Worm (Caenorhabditis elegans) whole organism, L1 larva: ENCODE results near the gene F40A3.1.
A peak's percentile ranks its signal among the peaks of the same experiment; 100 is the strongest.

Experiments
- C04F5.9 ChIP-seq: sonication (generic microtip); optimal IDR thresholded peaks from 2 replicates; lab custom pipeline; 2016; ENCODE audit warnings: missing genetic modification characterization, missing compliant biosample characterization
- C34B4.2 ChIP-seq: sonication (generic microtip); optimal IDR thresholded peaks from 2 replicates; lab custom pipeline; 2017; ENCODE audit warnings: mild to moderate bottlenecking, missing genetic modification characterization, missing compliant biosample characterization
- F16B12.6 ChIP-seq: fragments of 150-350 bp; optimal IDR thresholded peaks from 2 replicates; lab custom pipeline; 2014; ENCODE audit warnings: missing biosample characterization, missing genetic modification characterization
- Y116A8C.19 ChIP-seq: sonication (generic microtip); optimal IDR thresholded peaks from 2 replicates; lab custom pipeline; 2016; ENCODE audit warnings: missing compliant biosample characterization, missing genetic modification characterization, borderline replicate concordance
- aha-1 ChIP-seq: fragments of 150-350 bp; optimal IDR thresholded peaks from 2 replicates; lab custom pipeline; 2014; ENCODE audit warnings: missing biosample characterization, missing genetic modification characterization
- alr-1 ChIP-seq: fragments of 200-800 bp; sonication (Bioruptor generic); optimal IDR thresholded peaks from 2 replicates; lab custom pipeline; 2018; ENCODE audit warnings: borderline replicate concordance, mild to moderate bottlenecking, missing genetic modification characterization, missing compliant biosample characterization
- ama-1 ChIP-seq: fragments of 150-350 bp; optimal IDR thresholded peaks from 2 replicates; lab custom pipeline; 2014
- blmp-1 ChIP-seq: fragments of 150-350 bp; optimal IDR thresholded peaks from 2 replicates; lab custom pipeline; 2014; ENCODE audit warnings: missing biosample characterization, missing genetic modification characterization
- ceh-8 ChIP-seq: fragments of 200-800 bp; sonication (Bioruptor generic); optimal IDR thresholded peaks from 2 replicates; lab custom pipeline; 2018; ENCODE audit warnings: mild to moderate bottlenecking, missing genetic modification characterization, moderate library complexity, missing compliant biosample characterization
- ceh-82 ChIP-seq, 3 experiments: fragments of 150-350 bp in 1 of 3; sonication (generic microtip) in 2 of 3; optimal IDR thresholded peaks; 2 replicates each; lab custom pipeline; 2014 to 2017; ENCODE audit warnings: missing biosample characterization in 3 of 3, missing genetic modification characterization in 3 of 3
- ces-1 ChIP-seq: fragments of 150-350 bp; optimal IDR thresholded peaks from 2 replicates; lab custom pipeline; 2014; ENCODE audit warnings: missing biosample characterization, missing genetic modification reagents, missing genetic modification characterization
- dsc-1 ChIP-seq: sonication (generic microtip); optimal IDR thresholded peaks from 2 replicates; lab custom pipeline; 2016; ENCODE audit warnings: mild to moderate bottlenecking, missing genetic modification characterization, missing compliant biosample characterization
- efl-1 ChIP-seq, 4 experiments: fragments of 150-350 bp; optimal IDR thresholded peaks in 3 of 4; peaks in 1 of 4; 1 replicate in 1 of 4; 2 replicates in 3 of 4; lab custom pipeline; 2014; ENCODE audit warnings: missing biosample characterization in 2 of 4, missing genetic modification characterization in 2 of 4, missing genetic modification reagents in 2 of 4
- efl-3 ChIP-seq: fragments of 200-800 bp; sonication (Bioruptor generic); optimal IDR thresholded peaks from 2 replicates; lab custom pipeline; 2018; ENCODE audit warnings: mild to moderate bottlenecking, missing genetic modification characterization, missing compliant biosample characterization
- egl-27 ChIP-seq, 2 experiments: fragments of 150-350 bp in 1 of 2; sonication (generic microtip); optimal IDR thresholded peaks; 3 replicates each; lab custom pipeline; 2017 to 2018; ENCODE audit warnings: missing biosample characterization in 2 of 2, missing genetic modification characterization in 2 of 2, missing genetic modification reagents in 2 of 2
- elt-3 ChIP-seq, 6 experiments: fragments of 150-350 bp in 1 of 6; sonication (generic microtip); optimal IDR thresholded peaks; 2 replicates each; lab custom pipeline; 2017 to 2018; ENCODE audit warnings: missing biosample characterization in 6 of 6, missing genetic modification characterization in 6 of 6, inconsistent platforms in 1 of 6
- ets-5 ChIP-seq: fragments of 200-800 bp; sonication (Bioruptor generic); IDR thresholded peaks from 2 replicates; pipeline ENCODE4 v1.3.6; 2022; ENCODE audit warnings: missing genetic modification characterization, missing compliant biosample characterization
- fkh-10 ChIP-seq: sonication (generic microtip); optimal IDR thresholded peaks from 2 replicates; lab custom pipeline; 2017; ENCODE audit warnings: missing biosample characterization, missing genetic modification reagents, missing genetic modification characterization
- fkh-4 ChIP-seq: sonication (generic microtip); optimal IDR thresholded peaks from 2 replicates; lab custom pipeline; 2016; ENCODE audit warnings: missing compliant biosample characterization, missing genetic modification characterization, borderline replicate concordance
- fos-1 ChIP-seq: fragments of 150-350 bp; optimal IDR thresholded peaks from 2 replicates; lab custom pipeline; 2014; ENCODE audit warnings: missing biosample characterization, missing genetic modification characterization
- hlh-4 ChIP-seq: sonication (generic microtip); optimal IDR thresholded peaks from 2 replicates; lab custom pipeline; 2016; ENCODE audit warnings: mild to moderate bottlenecking, missing genetic modification characterization, missing compliant biosample characterization
- isw-1 ChIP-seq: fragments of 200-800 bp; sonication (Bioruptor generic); IDR thresholded peaks from 2 replicates; pipeline ENCODE4 v1.3.6; 2022; ENCODE audit warnings: missing genetic modification characterization, missing compliant biosample characterization
- jun-1 ChIP-seq: fragments of 150-350 bp; optimal IDR thresholded peaks from 2 replicates; lab custom pipeline; 2014; ENCODE audit warnings: missing biosample characterization, missing genetic modification reagents, missing genetic modification characterization
- lin-13 ChIP-seq: fragments of 150-350 bp; optimal IDR thresholded peaks from 2 replicates; lab custom pipeline; 2014; ENCODE audit warnings: missing biosample characterization, missing genetic modification reagents, missing genetic modification characterization
- lin-14 ChIP-seq: fragments of 200-800 bp; sonication (Bioruptor generic); optimal IDR thresholded peaks from 2 replicates; lab custom pipeline; 2018; ENCODE audit warnings: mild to moderate bottlenecking, missing genetic modification characterization, moderate library complexity, missing compliant biosample characterization
- lin-15B ChIP-seq: fragments of 150-350 bp; sonication (generic microtip); optimal IDR thresholded peaks from 3 replicates; lab custom pipeline; 2014; ENCODE audit warnings: missing biosample characterization, missing genetic modification characterization
- lin-35 ChIP-seq, 2 experiments: fragments of 150-350 bp; optimal IDR thresholded peaks; 2 replicates each; lab custom pipeline; 2014; ENCODE audit warnings: missing biosample characterization in 2 of 2, missing genetic modification characterization in 2 of 2, missing genetic modification reagents in 2 of 2
- lin-39 ChIP-seq: fragments of 150-350 bp; optimal IDR thresholded peaks from 2 replicates; lab custom pipeline; 2014; ENCODE audit warnings: missing biosample characterization, missing genetic modification reagents, missing genetic modification characterization
- lir-3 ChIP-seq: sonication (generic microtip); optimal IDR thresholded peaks from 2 replicates; lab custom pipeline; 2016; ENCODE audit warnings: mild to moderate bottlenecking, missing genetic modification characterization, moderate library complexity, missing compliant biosample characterization; ENCODE audit not compliant: poor library complexity
- lsy-2 ChIP-seq, 2 experiments: fragments of 150-350 bp; optimal IDR thresholded peaks; 2 replicates each; lab custom pipeline; 2014; ENCODE audit warnings: missing biosample characterization in 2 of 2, missing genetic modification characterization in 2 of 2
- mef-2 ChIP-seq: fragments of 150-350 bp; optimal IDR thresholded peaks from 2 replicates; lab custom pipeline; 2014; ENCODE audit warnings: missing biosample characterization, missing genetic modification characterization
- mep-1 ChIP-seq: fragments of 150-350 bp; optimal IDR thresholded peaks from 2 replicates; lab custom pipeline; 2014; ENCODE audit warnings: missing biosample characterization, missing genetic modification characterization
- nhr-19 ChIP-seq: fragments of 200-800 bp; sonication (Bioruptor generic); conservative IDR thresholded peaks from 2 replicates; pipeline ENCODE4 v1.3.6; 2022; ENCODE audit warnings: missing genetic modification characterization, missing compliant biosample characterization
- nhr-28 ChIP-seq: fragments of 150-350 bp; optimal IDR thresholded peaks from 2 replicates; lab custom pipeline; 2014; ENCODE audit warnings: missing biosample characterization, missing genetic modification characterization
- nhr-84 ChIP-seq: sonication (generic microtip); optimal IDR thresholded peaks from 2 replicates; lab custom pipeline; 2017; ENCODE audit warnings: missing biosample characterization, missing genetic modification characterization
- nhr-85 ChIP-seq: sonication (generic microtip); peaks from one replicate; lab custom pipeline; 2016; ENCODE audit warnings: missing genetic modification characterization, inconsistent platforms, missing compliant biosample characterization
- pax-3 ChIP-seq: fragments of 200-800 bp; sonication (Bioruptor generic); optimal IDR thresholded peaks from 2 replicates; lab custom pipeline; 2018; ENCODE audit warnings: mild to moderate bottlenecking, missing genetic modification characterization, moderate library complexity, missing compliant biosample characterization
- pqm-1 ChIP-seq: sonication (generic microtip); optimal IDR thresholded peaks from 3 replicates; lab custom pipeline; 2017; ENCODE audit warnings: missing biosample characterization, missing genetic modification characterization
- skn-1 ChIP-seq: fragments of 150-350 bp; optimal IDR thresholded peaks from 2 replicates; lab custom pipeline; 2014; ENCODE audit warnings: missing biosample characterization, missing genetic modification characterization
- snpc-4 ChIP-seq: fragments of 150-350 bp; optimal IDR thresholded peaks from 2 replicates; lab custom pipeline; 2014; ENCODE audit warnings: missing biosample characterization, missing genetic modification characterization
- snu-23 ChIP-seq: sonication (generic microtip); optimal IDR thresholded peaks from 2 replicates; lab custom pipeline; 2016; ENCODE audit warnings: missing genetic modification characterization, missing compliant biosample characterization
- sox-4 ChIP-seq: sonication (generic microtip); optimal IDR thresholded peaks from 2 replicates; lab custom pipeline; 2016; ENCODE audit warnings: missing genetic modification characterization, missing compliant biosample characterization
- sptf-1 ChIP-seq: fragments of 150-350 bp; optimal IDR thresholded peaks from 2 replicates; lab custom pipeline; 2014; ENCODE audit warnings: missing biosample characterization, missing genetic modification characterization
- sup-37 ChIP-seq: fragments of 200-800 bp; sonication (Bioruptor generic); optimal IDR thresholded peaks from 2 replicates; lab custom pipeline; 2018; ENCODE audit warnings: mild to moderate bottlenecking, missing genetic modification characterization, missing compliant biosample characterization
- tlp-1 ChIP-seq: fragments of 150-350 bp; optimal IDR thresholded peaks from 2 replicates; lab custom pipeline; 2014; ENCODE audit warnings: missing biosample characterization, missing genetic modification characterization
- unc-30 ChIP-seq: sonication (generic microtip); optimal IDR thresholded peaks from 2 replicates; lab custom pipeline; 2017; ENCODE audit warnings: missing biosample characterization, missing genetic modification characterization
- vab-15 ChIP-seq: sonication (generic microtip); optimal IDR thresholded peaks from 2 replicates; lab custom pipeline; 2017; ENCODE audit warnings: missing genotype, mild to moderate bottlenecking, missing genetic modification characterization, missing compliant biosample characterization
- xbp-1 ChIP-seq: sonication (generic microtip); optimal IDR thresholded peaks from 2 replicates; lab custom pipeline; 2016; ENCODE audit warnings: missing genetic modification characterization, missing compliant biosample characterization
- zag-1 ChIP-seq: fragments of 150-350 bp; optimal IDR thresholded peaks from 2 replicates; lab custom pipeline; 2014; ENCODE audit warnings: missing biosample characterization, missing genetic modification characterization
- zip-4 ChIP-seq: fragments of 200-800 bp; sonication (Bioruptor generic); optimal IDR thresholded peaks from 2 replicates; lab custom pipeline; 2018; ENCODE audit warnings: mild to moderate bottlenecking, missing genetic modification characterization, moderate library complexity, missing compliant biosample characterization

F40A3.1 gene

DNA sequence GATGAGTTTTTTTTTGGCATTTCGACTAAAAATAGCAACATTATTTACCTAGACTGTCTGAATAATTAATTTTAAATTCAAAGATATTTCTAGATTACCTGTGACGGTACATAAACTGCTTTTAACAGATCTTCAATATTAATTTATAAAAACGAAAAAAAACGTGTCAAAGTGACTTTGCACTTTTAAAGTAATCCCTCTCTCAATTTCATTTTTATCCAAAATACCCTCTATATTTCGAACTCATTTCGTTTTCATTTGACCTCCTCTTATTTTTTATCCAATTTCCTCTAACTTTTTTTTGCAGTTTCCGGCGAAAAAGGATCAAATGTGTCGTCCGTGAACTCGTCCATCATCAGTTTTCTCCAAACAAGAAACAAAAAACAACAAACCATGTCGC, 15.9 kb upstream of the F40A3.1 start, which contains the start of gene F40A3.4:
TSS of gene F40A3.4 (plus strand) at position 301 of the 400 bp plus-strand sequence.
- TF ChIP-seq fos-1 (tag; lab: Kevin White, UChicago) (no peak), jun-1 (tag; lab: Kevin White, UChicago) (no peak), efl-1 (optimal IDR thresholded peaks at IDR 0.05; lab: Kevin White, UChicago) (no peak), efl-1 (GFP tag; optimal IDR thresholded peaks at IDR 0.05 in 1 of 2; lab: Kevin White, UChicago) (peak in 1 of 2 experiments; percentile 48)

DNA sequence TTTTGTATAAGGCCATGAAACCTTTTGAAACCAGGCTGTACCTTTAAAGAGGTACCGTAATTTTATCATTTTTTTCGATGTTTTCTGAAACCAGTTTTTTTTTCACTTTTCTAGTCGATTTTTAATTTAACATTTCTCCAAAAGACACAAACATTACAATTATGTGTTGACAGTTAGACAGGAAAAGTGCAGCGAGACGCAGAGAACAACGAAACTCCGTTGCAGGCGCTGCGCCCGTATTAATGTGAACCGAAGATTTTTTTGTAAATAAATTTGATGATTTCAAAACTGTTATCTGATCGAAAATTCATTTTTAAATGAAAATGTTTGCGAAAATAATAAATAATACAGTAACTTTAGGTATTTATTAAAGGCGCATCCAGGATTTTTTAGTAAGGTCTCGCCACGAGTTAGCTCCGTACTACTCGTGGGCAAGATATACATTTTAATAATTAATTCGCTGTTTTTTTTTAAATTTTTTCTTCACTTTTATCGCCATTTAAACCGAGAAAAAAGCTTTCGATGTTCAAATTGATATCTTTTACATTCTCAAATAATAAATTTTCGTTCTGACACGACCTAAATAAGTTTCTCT, 14.4 kb upstream of the F40A3.1 start, which contains the start of gene F40A3.3:
TSS of gene F40A3.3 (plus strand) at position 564 of the 595 bp plus-strand sequence.
- TF ChIP-seq xbp-1 (tag; lab: Kevin White, UChicago) (no peak), F16B12.6 (tag; lab: Kevin White, UChicago) (no peak), nhr-28 (tag; lab: Kevin White, UChicago) (no peak), pqm-1 (tag; lab: Kevin White, UChicago) (no peak), efl-1 (optimal IDR thresholded peaks at IDR 0.05; lab: Kevin White, UChicago) (no peak), efl-1 (GFP tag; optimal IDR thresholded peaks at IDR 0.05 in 1 of 2; lab: Kevin White, UChicago) (peak in 1 of 2 experiments; percentile 11), fkh-4 (tag; lab: Kevin White, UChicago) (no peak), sup-37 (GFP tag; lab: Kevin White, UChicago) (no peak), ama-1 (lab: Kevin White, UChicago) (no peak), lin-15B (tag; lab: Kevin White, UChicago) (no peak), snpc-4 (tag; lab: Kevin White, UChicago) (no peak), lir-3 (tag; lab: Kevin White, UChicago) (no peak), skn-1 (tag; lab: Kevin White, UChicago) (no peak), pax-3 (tag; lab: Kevin White, UChicago) (no peak), nhr-19 (GFP tag; lab: Robert Waterston, UW) (no peak), hlh-4 (tag; lab: Kevin White, UChicago) (no peak), lin-13 (GFP tag; lab: Kevin White, UChicago) (no peak), ets-5 (GFP tag; lab: Robert Waterston, UW) (no peak), elt-3 (tag; optimal IDR thresholded peaks at IDR 0.05; lab: Kevin White, UChicago) (no peak), zag-1 (no peak), ces-1 (no peak), blmp-1 (tag; lab: Kevin White, UChicago) (peak; percentile 22), jun-1 (tag; lab: Kevin White, UChicago) (no peak), mef-2 (no peak), aha-1 (tag; lab: Kevin White, UChicago) (no peak), nhr-85 (no peak), C04F5.9 (tag; lab: Kevin White, UChicago) (no peak), ceh-8 (no peak), lin-35 (GFP tag; optimal IDR thresholded peaks at IDR 0.05; lab: Kevin White, UChicago) (no peak), vab-15 (no peak), fkh-10 (GFP tag; lab: Kevin White, UChicago) (no peak), tlp-1 (tag; lab: Kevin White, UChicago) (no peak), sox-4 (tag; lab: Kevin White, UChicago) (no peak), alr-1 (tag; lab: Kevin White, UChicago) (no peak), egl-27 (tag; optimal IDR thresholded peaks at IDR 0.05; lab: Kevin White, UChicago) (no peak), sptf-1 (tag; lab: Kevin White, UChicago) (no peak), lin-39 (tag; lab: Kevin White, UChicago) (no peak), nhr-84 (tag; lab: Kevin White, UChicago) (no peak), unc-30 (tag; lab: Kevin White, UChicago) (no peak), C34B4.2 (tag; lab: Kevin White, UChicago) (no peak), ceh-82 (tag; optimal IDR thresholded peaks at IDR 0.05; lab: Kevin White, UChicago) (no peak), zip-4 (no peak), isw-1 (GFP tag; lab: Robert Waterston, UW) (no peak), mep-1 (peak; percentile 33), Y116A8C.19 (tag; lab: Kevin White, UChicago) (no peak), lin-14 (GFP tag; lab: Kevin White, UChicago) (peak; percentile 10), snu-23 (GFP tag; lab: Kevin White, UChicago) (peak; percentile 14), dsc-1 (no peak), efl-3 (no peak), lsy-2 (tag; optimal IDR thresholded peaks at IDR 0.05; lab: Kevin White, UChicago) (peak in 1 of 2 experiments; percentile 34)
